Worm (Caenorhabditis elegans): ENCODE measurements around the gene ndua-5.

Gene ndua-5

DNA sequence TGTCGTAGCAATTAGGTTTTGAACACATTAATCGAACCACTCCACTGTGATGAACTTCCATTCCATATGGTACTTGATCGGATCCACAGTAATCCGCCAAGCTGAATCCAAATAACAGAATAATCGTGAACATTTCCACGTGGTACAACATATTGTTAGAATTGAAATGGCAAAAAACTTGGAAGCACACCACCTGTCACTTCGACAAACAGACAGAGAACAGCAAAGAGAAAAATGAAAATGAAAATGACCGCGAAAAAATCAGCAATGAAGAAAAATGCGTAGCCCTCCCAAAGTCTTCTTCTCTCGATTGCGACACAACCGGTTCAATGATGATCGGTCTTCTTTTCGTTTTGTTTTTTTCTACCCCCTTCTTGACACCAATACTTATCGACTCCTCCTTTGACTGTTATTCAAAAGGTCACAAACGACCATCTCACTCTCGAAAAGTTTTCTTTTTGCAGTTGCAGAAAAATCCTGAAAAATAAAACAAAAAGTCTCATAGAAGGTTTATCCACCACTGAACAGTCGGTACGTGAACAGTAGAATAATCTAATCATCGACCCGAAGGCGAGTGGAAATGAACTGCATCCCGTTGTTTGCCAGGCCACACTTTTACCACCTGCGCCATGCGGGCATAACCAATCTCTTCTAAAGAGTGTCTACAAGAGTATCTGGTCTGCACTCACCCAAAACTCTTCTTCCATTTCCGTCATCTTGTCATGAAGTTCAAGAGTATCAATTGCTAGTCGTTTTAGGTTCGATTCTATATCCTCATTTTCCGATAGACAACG is 47.4 kb downstream of the ndua-5 start, which contains the start of gene wrt-3:
wrt-3 (minus strand) TSS at position 322 of the 794 bp plus-strand sequence.
- TF ChIP-seq nhr-20 (tag; optimal IDR thresholded peaks at IDR 0.05) = peak; percentile 24
- TF ChIP-seq ztf-11 (tag; optimal IDR thresholded peaks at IDR 0.05) = no peak
- peak; percentile 44 for TF ChIP-seq xbp-1 (tag; optimal IDR thresholded peaks at IDR 0.05)
- peak; percentile 57 for TF ChIP-seq snpc-4 (tag; optimal IDR thresholded peaks at IDR 0.05)
- no peak for TF ChIP-seq nhr-77 (tag; optimal IDR thresholded peaks at IDR 0.05)
- TF ChIP-seq nhr-84 (tag; optimal IDR thresholded peaks at IDR 0.05) = no peak
- no peak for TF ChIP-seq pax-3 (tag; optimal IDR thresholded peaks at IDR 0.05)
- TF ChIP-seq alr-1 (tag; optimal IDR thresholded peaks at IDR 0.05; ENCODE audit: borderline replicate concordance) = no peak
- peak; percentile 89 for TF ChIP-seq nhr-85 (tag)
- TF ChIP-seq C34B4.2 (tag; optimal IDR thresholded peaks at IDR 0.05) = no peak
- TF ChIP-seq pqm-1 (tag; optimal IDR thresholded peaks at IDR 0.05) = no peak
- TF ChIP-seq ceh-8 (GFP tag; optimal IDR thresholded peaks at IDR 0.05) = no peak
- no peak for TF ChIP-seq zag-1 (tag; optimal IDR thresholded peaks at IDR 0.05)
- peak in 1 of 3 experiments; percentile 29 for TF ChIP-seq dpl-1 (GFP tag; optimal IDR thresholded peaks at IDR 0.05)
- TF ChIP-seq vab-15 (tag; optimal IDR thresholded peaks at IDR 0.05) = no peak
- TF ChIP-seq fkh-10 (GFP tag; optimal IDR thresholded peaks at IDR 0.05) = no peak
- peak in 1 of 2 experiments; percentile 40 for TF ChIP-seq lsy-2 (tag; optimal IDR thresholded peaks at IDR 0.05)
- peak; percentile 16 for TF ChIP-seq lir-3 (tag; optimal IDR thresholded peaks at IDR 0.05; ENCODE audit: poor library complexity)
- TF ChIP-seq unc-98 (GFP tag; IDR thresholded peaks at IDR 0.05) = no peak
- no peak for TF ChIP-seq hlh-4 (tag; optimal IDR thresholded peaks at IDR 0.05)
- TF ChIP-seq ama-1 (optimal IDR thresholded peaks at IDR 0.05) = no peak
- TF ChIP-seq ets-5 (GFP tag; IDR thresholded peaks at IDR 0.05) = no peak
- TF ChIP-seq nhr-90 (tag; optimal IDR thresholded peaks at IDR 0.05; ENCODE audit: poor library complexity) = peak; percentile 68
- peak; percentile 53 for TF ChIP-seq swsn-7 (tag; optimal IDR thresholded peaks at IDR 0.05)
- TF ChIP-seq snu-23 (GFP tag; optimal IDR thresholded peaks at IDR 0.05) = peak; percentile 56
- no peak for TF ChIP-seq unc-130 (tag; optimal IDR thresholded peaks at IDR 0.05)
- TF ChIP-seq nhr-28 (tag; optimal IDR thresholded peaks at IDR 0.05) = no peak
- TF ChIP-seq elt-3 (tag; optimal IDR thresholded peaks at IDR 0.05) = peak in 3 of 6 experiments; percentile 3 to 43 (median 23)
- TF ChIP-seq C04F5.9 (tag; optimal IDR thresholded peaks at IDR 0.05) = no peak
- no peak for TF ChIP-seq mab-9 (GFP tag; IDR thresholded peaks at IDR 0.05)
- TF ChIP-seq unc-62 (GFP tag; optimal IDR thresholded peaks at IDR 0.05) = no peak
- peak; percentile 57 for TF ChIP-seq nhr-71 (tag; optimal IDR thresholded peaks at IDR 0.05)
- TF ChIP-seq unc-86 (tag; optimal IDR thresholded peaks at IDR 0.05) = no peak
- TF ChIP-seq aly-2 (tag; optimal IDR thresholded peaks at IDR 0.05) = peak; percentile 39
- no peak for TF ChIP-seq ceh-90 (tag; optimal IDR thresholded peaks at IDR 0.05)
- TF ChIP-seq mef-2 (tag; optimal IDR thresholded peaks at IDR 0.05) = no peak
- no peak for TF ChIP-seq ces-1 (GFP tag; optimal IDR thresholded peaks at IDR 0.05)
- TF ChIP-seq nhr-76 (tag; optimal IDR thresholded peaks at IDR 0.05) = no peak
- TF ChIP-seq fkh-8 (tag; optimal IDR thresholded peaks at IDR 0.05) = peak; percentile 9
- peak; percentile 41 for TF ChIP-seq grh-1 (GFP tag; IDR thresholded peaks at IDR 0.05)
- TF ChIP-seq lin-15B (tag; optimal IDR thresholded peaks at IDR 0.05) = no peak
- no peak for TF ChIP-seq nhr-237 (tag; optimal IDR thresholded peaks at IDR 0.05)
- TF ChIP-seq zip-4 (GFP tag; optimal IDR thresholded peaks at IDR 0.05) = peak; percentile 20
- peak; percentile 67 for TF ChIP-seq mep-1 (tag; optimal IDR thresholded peaks at IDR 0.05)
- TF ChIP-seq dsc-1 (tag; optimal IDR thresholded peaks at IDR 0.05) = peak; percentile 27
- no peak for TF ChIP-seq sup-37 (GFP tag; optimal IDR thresholded peaks at IDR 0.05)
- peak; percentile 89 for TF ChIP-seq blmp-1 (tag; optimal IDR thresholded peaks at IDR 0.05)
- no peak for TF ChIP-seq isw-1 (GFP tag; IDR thresholded peaks at IDR 0.05)
- peak; percentile 22 to 43 for TF ChIP-seq efl-1 (optimal IDR thresholded peaks at IDR 0.05)
- TF ChIP-seq efl-1 (GFP tag; optimal IDR thresholded peaks at IDR 0.05 in 1 of 2) = peak in 1 of 2 experiments; percentile 93
- peak; percentile 43 for TF ChIP-seq irx-1 (tag; optimal IDR thresholded peaks at IDR 0.05)
- peak; percentile 53 for TF ChIP-seq nhr-19 (GFP tag; conservative IDR thresholded peaks at IDR 0.05)
- TF ChIP-seq sptf-1 (tag; optimal IDR thresholded peaks at IDR 0.05) = no peak

Measured in whole organism, L1 larva.